1 fruit fly cellular context compared by ENCODE assay signal in the genomic region with DNA sequence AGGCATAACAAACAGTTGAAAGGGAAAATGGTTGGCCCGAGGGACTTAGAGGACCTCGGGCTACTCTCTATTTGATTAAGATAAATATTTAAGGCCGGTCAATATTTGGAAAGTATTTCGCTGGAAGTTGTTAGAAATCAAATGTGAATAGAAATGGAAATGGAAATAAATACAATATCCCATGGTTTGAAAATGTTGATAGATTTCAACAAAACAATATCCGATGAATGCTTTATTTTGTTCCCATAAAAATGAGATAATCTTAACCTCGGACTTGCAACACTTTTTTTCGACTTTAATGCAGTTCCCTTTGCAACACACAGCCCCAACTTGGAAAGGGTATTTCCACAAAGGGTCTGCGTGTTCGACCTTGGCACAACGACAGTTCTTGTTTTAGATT.
A peak's percentile ranks its signal among the peaks of the same experiment; 100 is the strongest.
TF ChIP-seq lines count a peak whose summit lies in the region.

No protein-coding gene starts in this region.

TF ChIP-seq in whole organism, embryonic, 481 proteins besides CTCF, POLR2A, EP300 and RAD21 (continued from another document):
- peak; percentile 2 for TF ChIP-seq CG15514 (GFP tag; optimal IDR thresholded peaks at IDR 0.05; lab: Kevin White, UChicago)
- no peak for TF ChIP-seq otp (GFP tag; IDR thresholded peaks at IDR 0.05; lab: Robert Waterston, UW)
- TF ChIP-seq sd (tag; optimal IDR thresholded peaks at IDR 0.05; lab: Kevin White, UChicago) = no peak
- TF ChIP-seq D19B (GFP tag; optimal IDR thresholded peaks at IDR 0.05; lab: Kevin White, UChicago) = peak; percentile 3
- no peak for TF ChIP-seq CG5245 (GFP tag; optimal IDR thresholded peaks at IDR 0.05; lab: Kevin White, UChicago)
- no peak for TF ChIP-seq Hmx (GFP tag; optimal IDR thresholded peaks at IDR 0.05; lab: Kevin White, UChicago)
- TF ChIP-seq Dll (GFP tag; IDR thresholded peaks at IDR 0.05; lab: Robert Waterston, UW; ENCODE audit: partially characterized antibody) = no peak
- TF ChIP-seq CG3407 (GFP tag; optimal IDR thresholded peaks at IDR 0.05; lab: Kevin White, UChicago) = no peak
- TF ChIP-seq Fer1 (GFP tag; optimal IDR thresholded peaks at IDR 0.05; lab: Kevin White, UChicago) = peak; percentile 43
- peak; percentile 3 for TF ChIP-seq ems (GFP tag; optimal IDR thresholded peaks at IDR 0.05; lab: Kevin White, UChicago)
- 0 out of 2 replicates have a peak, but pooled peaks have one; percentile 8 for TF ChIP-seq Ptx1 (GFP tag; IDR thresholded peaks at IDR 0.05; lab: Robert Waterston, UW)
- peak; percentile 53 for TF ChIP-seq D19A (tag; optimal IDR thresholded peaks at IDR 0.05; lab: Kevin White, UChicago)
- TF ChIP-seq row (GFP tag; IDR thresholded peaks at IDR 0.05; lab: Robert Waterston, UW) = 0 out of 3 replicates have a peak, but pooled peaks have one; percentile 21
- no peak for TF ChIP-seq hbn (GFP tag; IDR thresholded peaks at IDR 0.05; lab: Robert Waterston, UW; ENCODE audit: partially characterized antibody)
- peak; percentile 1 for TF ChIP-seq scrt (GFP tag; optimal IDR thresholded peaks at IDR 0.05; lab: Kevin White, UChicago)
- TF ChIP-seq tgo (GFP tag; IDR thresholded peaks at IDR 0.05; lab: Robert Waterston, UW) = no peak
- TF ChIP-seq pzg (GFP tag; optimal IDR thresholded peaks at IDR 0.05; lab: Kevin White, UChicago) = no peak
- no peak for TF ChIP-seq pum (GFP tag; optimal IDR thresholded peaks at IDR 0.05; lab: Kevin White, UChicago)
- TF ChIP-seq kah (GFP tag; optimal IDR thresholded peaks at IDR 0.05; lab: Kevin White, UChicago) = no peak
- peak; percentile 54 for TF ChIP-seq lab (GFP tag; optimal IDR thresholded peaks at IDR 0.05; lab: Kevin White, UChicago)
- peak; percentile 50 for TF ChIP-seq bab2 (GFP tag; optimal IDR thresholded peaks at IDR 0.05; lab: Kevin White, UChicago)
- TF ChIP-seq HHEX (GFP tag; optimal IDR thresholded peaks at IDR 0.05; lab: Kevin White, UChicago) = peak; percentile 6
- peak; percentile 29 for TF ChIP-seq gem (tag; optimal IDR thresholded peaks at IDR 0.05; lab: Kevin White, UChicago)
- TF ChIP-seq tna (GFP tag; IDR thresholded peaks at IDR 0.05; lab: Robert Waterston, UW; ENCODE audit: partially characterized antibody) = no peak
- peak; percentile 7 for TF ChIP-seq ind (GFP tag; optimal IDR thresholded peaks at IDR 0.05; lab: Kevin White, UChicago)
- TF ChIP-seq CG13624 (GFP tag; optimal IDR thresholded peaks at IDR 0.05; lab: Kevin White, UChicago) = no peak
- TF ChIP-seq dmrt11E (tag; optimal IDR thresholded peaks at IDR 0.05; lab: Kevin White, UChicago) = no peak
- TF ChIP-seq ranshi (GFP tag; IDR thresholded peaks at IDR 0.05; lab: Robert Waterston, UW) = 0 out of 2 replicates have a peak, but pooled peaks have one; percentile 8
- no peak for TF ChIP-seq Ets97D (GFP tag; optimal IDR thresholded peaks at IDR 0.05; lab: Kevin White, UChicago)
- TF ChIP-seq CG18262 (tag; optimal IDR thresholded peaks at IDR 0.05; lab: Kevin White, UChicago) = no peak
- no peak for TF ChIP-seq zfh2 (GFP tag; optimal IDR thresholded peaks at IDR 0.05; lab: Kevin White, UChicago)
